Worm (Caenorhabditis elegans) whole organism, L4 larva: ENCODE results near the gene T28F3.11.

Experiments
- F10B5.3 ChIP-seq: sonication (generic microtip); optimal IDR thresholded peaks from 2 replicates; lab custom pipeline; 2016; ENCODE audit warnings: mild to moderate bottlenecking, missing genetic modification characterization, missing compliant biosample characterization
- F26F4.8 ChIP-seq: fragments of 200-800 bp; sonication (Bioruptor generic); conservative IDR thresholded peaks from 2 replicates; pipeline ENCODE4 v1.3.6; 2022; ENCODE audit warnings: missing genetic modification characterization, missing compliant biosample characterization
- T20F7.1 ChIP-seq: fragments of 200-800 bp; sonication (Bioruptor generic); optimal IDR thresholded peaks from 2 replicates; lab custom pipeline; 2018; ENCODE audit warnings: mild to moderate bottlenecking, missing genetic modification characterization, missing compliant biosample characterization
- T26A8.4 ChIP-seq: fragments of 200-800 bp; sonication (Bioruptor generic); IDR thresholded peaks from 2 replicates; pipeline ENCODE4 v1.3.6; 2022; ENCODE audit warnings: missing genetic modification characterization, missing compliant biosample characterization
- Y105C5A.15 ChIP-seq: fragments of 200-800 bp; sonication (Bioruptor generic); IDR thresholded peaks from 2 replicates; pipeline ENCODE4 v1.3.6; 2022; ENCODE audit warnings: missing genetic modification characterization, missing compliant biosample characterization
- Y48G9A.11 ChIP-seq: fragments of 200-800 bp; sonication (Bioruptor generic); IDR thresholded peaks from 2 replicates; pipeline ENCODE4 v1.3.6; 2022; ENCODE audit warnings: missing genetic modification reagents, missing genetic modification characterization, missing compliant biosample characterization
- Y5F2A.4 ChIP-seq: fragments of 200-800 bp; sonication (Bioruptor generic); optimal IDR thresholded peaks from 2 replicates; lab custom pipeline; 2018; ENCODE audit warnings: mild to moderate bottlenecking, missing genetic modification characterization, missing compliant biosample characterization
- Y75B8A.6 ChIP-seq: fragments of 200-800 bp; sonication (Bioruptor generic); IDR thresholded peaks from 2 replicates; pipeline ENCODE4 v1.3.6; 2022; ENCODE audit warnings: missing genetic modification reagents, missing genetic modification characterization, missing compliant biosample characterization
- ZK546.5 ChIP-seq, 2 experiments: sonication (generic microtip); optimal IDR thresholded peaks; 2 replicates each; lab custom pipeline; 2017; ENCODE audit warnings: missing biosample characterization in 2 of 2, missing genetic modification characterization in 2 of 2
- aha-1 ChIP-seq: fragments of 150-350 bp; peaks from one replicate; lab custom pipeline; 2014; ENCODE audit warnings: missing biosample characterization, missing genetic modification characterization
- aly-2 ChIP-seq: sonication (generic microtip); optimal IDR thresholded peaks from 2 replicates; lab custom pipeline; 2018; ENCODE audit warnings: missing biosample characterization, missing genetic modification characterization
- ceh-32 ChIP-seq: sonication (generic microtip); optimal IDR thresholded peaks from 2 replicates; lab custom pipeline; 2016; ENCODE audit warnings: mild to moderate bottlenecking, missing genetic modification characterization, missing compliant biosample characterization; ENCODE audit not compliant: poor library complexity
- ceh-62 ChIP-seq: sonication (generic microtip); optimal IDR thresholded peaks from 2 replicates; lab custom pipeline; 2017; ENCODE audit warnings: missing biosample characterization, missing genetic modification characterization
- daf-12 ChIP-seq: fragments of 150-350 bp; optimal IDR thresholded peaks from 2 replicates; lab custom pipeline; 2014; ENCODE audit warnings: missing biosample characterization, missing genetic modification reagents, missing genetic modification characterization
- daf-8 ChIP-seq: fragments of 200-800 bp; sonication (Bioruptor generic); IDR thresholded peaks from 2 replicates; pipeline ENCODE4 v1.3.6; 2022; ENCODE audit warnings: missing genetic modification characterization, missing compliant biosample characterization
- dmd-9 ChIP-seq: fragments of 200-800 bp; sonication (Bioruptor generic); IDR thresholded peaks from 2 replicates; pipeline ENCODE4 v1.3.6; 2022; ENCODE audit warnings: missing genetic modification reagents, missing genetic modification characterization, missing compliant biosample characterization
- dve-1 ChIP-seq: sonication (generic microtip); optimal IDR thresholded peaks from 2 replicates; lab custom pipeline; 2017; ENCODE audit warnings: antibody characterized with exemption, mild to moderate bottlenecking, missing genetic modification characterization, missing compliant biosample characterization; ENCODE audit not compliant: insufficient read depth
- egl-27 ChIP-seq: sonication (generic microtip); optimal IDR thresholded peaks from 3 replicates; lab custom pipeline; 2017; ENCODE audit warnings: missing biosample characterization, missing genetic modification reagents, missing genetic modification characterization
- egl-43 ChIP-seq: fragments of 200-800 bp; sonication (Bioruptor generic); IDR thresholded peaks from 2 replicates; pipeline ENCODE4 v1.3.6; 2022; ENCODE audit warnings: missing genetic modification reagents, missing genetic modification characterization, missing compliant biosample characterization
- fkh-10 ChIP-seq: fragments of 150-350 bp; optimal IDR thresholded peaks from 2 replicates; lab custom pipeline; 2014; ENCODE audit warnings: missing biosample characterization, missing genetic modification reagents, missing genetic modification characterization
- hif-1 ChIP-seq, 2 experiments: sonication (generic microtip); optimal IDR thresholded peaks; 2 replicates each; lab custom pipeline; 2016 to 2017; ENCODE audit warnings: missing compliant biosample characterization in 2 of 2, missing genetic modification characterization in 2 of 2, missing genetic modification reagents in 2 of 2, missing genotype in 2 of 2, mild to moderate bottlenecking in 1 of 2
- hmg-1.1 ChIP-seq: fragments of 200-800 bp; sonication (Bioruptor generic); IDR thresholded peaks from 2 replicates; pipeline ENCODE4 v1.3.6; 2022; ENCODE audit warnings: missing genetic modification reagents, missing genetic modification characterization, missing compliant biosample characterization
- lin-1 ChIP-seq: fragments of 200-800 bp; sonication (Bioruptor generic); IDR thresholded peaks from 2 replicates; pipeline ENCODE4 v1.3.6; 2022; ENCODE audit warnings: missing genetic modification reagents, missing genetic modification characterization, missing compliant biosample characterization
- lin-15B ChIP-seq: fragments of 150-350 bp; sonication (generic microtip); optimal IDR thresholded peaks from 3 replicates; lab custom pipeline; 2014; ENCODE audit warnings: missing biosample characterization, missing genetic modification characterization
- lin-38 ChIP-seq: fragments of 200-800 bp; sonication (Bioruptor generic); IDR thresholded peaks from 2 replicates; pipeline ENCODE4 v1.3.6; 2022; ENCODE audit warnings: missing genetic modification reagents, missing genetic modification characterization, missing compliant biosample characterization
- lir-3 ChIP-seq: sonication (generic microtip); optimal IDR thresholded peaks from 2 replicates; lab custom pipeline; 2016; ENCODE audit warnings: mild to moderate bottlenecking, missing genetic modification characterization, missing compliant biosample characterization
- lsy-2 ChIP-seq, 2 experiments: fragments of 150-350 bp in 1 of 2; sonication (generic microtip) in 1 of 2; optimal IDR thresholded peaks; 2 replicates each; lab custom pipeline; 2014 to 2017; ENCODE audit warnings: missing biosample characterization in 2 of 2, missing genetic modification characterization in 2 of 2
- madf-5 ChIP-seq, 2 experiments: fragments of 200-800 bp; sonication (Bioruptor generic); IDR thresholded peaks; 2 replicates each; pipeline ENCODE4 v1.3.6; 2022; ENCODE audit warnings: missing compliant biosample characterization in 2 of 2, missing genetic modification characterization in 2 of 2
- mep-1 ChIP-seq: fragments of 150-350 bp; sonication (generic microtip); optimal IDR thresholded peaks from 3 replicates; lab custom pipeline; 2014; ENCODE audit warnings: missing biosample characterization, missing genetic modification characterization
- mes-2 ChIP-seq: sonication (generic microtip); optimal IDR thresholded peaks from 2 replicates; lab custom pipeline; 2016; ENCODE audit warnings: missing genotype, mild to moderate bottlenecking, missing genetic modification characterization, missing compliant biosample characterization; ENCODE audit not compliant: poor library complexity, severe bottlenecking
- nhr-10 ChIP-seq: fragments of 150-350 bp; optimal IDR thresholded peaks from 2 replicates; lab custom pipeline; 2014; ENCODE audit warnings: missing biosample characterization, missing genetic modification characterization
- nhr-28 ChIP-seq: fragments of 150-350 bp; optimal IDR thresholded peaks from 2 replicates; lab custom pipeline; 2014; ENCODE audit warnings: missing biosample characterization, missing genetic modification characterization
- nhr-6 ChIP-seq: fragments of 150-350 bp; optimal IDR thresholded peaks from 2 replicates; lab custom pipeline; 2014; ENCODE audit warnings: missing biosample characterization, missing genetic modification characterization
- nhr-76 ChIP-seq: fragments of 150-350 bp; optimal IDR thresholded peaks from 2 replicates; lab custom pipeline; 2014; ENCODE audit warnings: missing biosample characterization, missing genetic modification characterization
- pha-4 ChIP-seq, 2 experiments: fragments of 150-350 bp in 1 of 2; fragments of 200-800 bp in 1 of 2; sonication (Bioruptor generic) in 1 of 2; IDR thresholded peaks in 1 of 2; optimal IDR thresholded peaks in 1 of 2; 2 replicates each; pipeline versions ENCODE4 v1.3.6 to Lab custom; 2014 to 2022; ENCODE audit warnings: missing genetic modification characterization in 2 of 2, missing genetic modification reagents in 2 of 2, missing biosample characterization in 1 of 2, missing compliant biosample characterization in 1 of 2
- rbr-2 ChIP-seq: sonication (generic microtip); optimal IDR thresholded peaks from 2 replicates; lab custom pipeline; 2016; ENCODE audit warnings: missing genotype, missing genetic modification characterization, missing compliant biosample characterization
- saeg-2 ChIP-seq: fragments of 200-800 bp; sonication (Bioruptor generic); IDR thresholded peaks from 2 replicates; pipeline ENCODE4 v1.3.6; 2022; ENCODE audit warnings: missing genetic modification reagents, missing genetic modification characterization, missing compliant biosample characterization
- sdz-12 ChIP-seq: fragments of 200-800 bp; sonication (Bioruptor generic); optimal IDR thresholded peaks from 2 replicates; lab custom pipeline; 2018; ENCODE audit warnings: mild to moderate bottlenecking, missing genetic modification characterization, missing compliant biosample characterization
- tag-97 ChIP-seq: fragments of 200-800 bp; sonication (Bioruptor generic); IDR thresholded peaks from 2 replicates; pipeline ENCODE4 v1.3.6; 2022; ENCODE audit warnings: missing genetic modification characterization, missing compliant biosample characterization
- unc-39 ChIP-seq: sonication (generic microtip); optimal IDR thresholded peaks from 2 replicates; lab custom pipeline; 2017; ENCODE audit warnings: missing biosample characterization, missing genetic modification characterization
- unc-62 ChIP-seq, 3 experiments: fragments of 150-350 bp in 1 of 3; sonication (generic microtip); optimal IDR thresholded peaks in 2 of 3; peaks in 1 of 3; 1 replicate in 1 of 3; 2 replicates in 2 of 3; lab custom pipeline; 2014 to 2017; ENCODE audit warnings: missing biosample characterization in 3 of 3, missing genetic modification characterization in 3 of 3, missing genetic modification reagents in 3 of 3, missing genotype in 1 of 3
- vab-7 ChIP-seq: fragments of 200-800 bp; sonication (Bioruptor generic); IDR thresholded peaks from 2 replicates; pipeline ENCODE4 v1.3.6; 2022; ENCODE audit warnings: missing genetic modification reagents, missing genetic modification characterization, missing compliant biosample characterization
- zag-1 ChIP-seq: fragments of 150-350 bp; optimal IDR thresholded peaks from 2 replicates; lab custom pipeline; 2014; ENCODE audit warnings: missing biosample characterization, missing genetic modification characterization
- zip-2 ChIP-seq: fragments of 150-350 bp; optimal IDR thresholded peaks from 2 replicates; lab custom pipeline; 2014; ENCODE audit warnings: missing biosample characterization, missing genetic modification characterization

Gene T28F3.11

ce11 chrIV:17338920-17339510 lies 47.5 kb upstream of the T28F3.11 start, which contains the start of gene C49C3.10 (continued):
- TF ChIP-seq hif-1 (tag; optimal IDR thresholded peaks at IDR 0.05; lab: Kevin White, UChicago), result no peak
- no peak for TF ChIP-seq daf-8 (GFP tag; lab: Robert Waterston, UW)
- TF ChIP-seq T26A8.4 (GFP tag; lab: Robert Waterston, UW), result no peak
- TF ChIP-seq F26F4.8 (GFP tag; lab: Robert Waterston, UW), result no peak
- TF ChIP-seq nhr-10, result no peak

- peak; percentile 27 for TF ChIP-seq mes-2 (tag; lab: Kevin White, UChicago)
- no peak for TF ChIP-seq ZK546.5 (tag; optimal IDR thresholded peaks at IDR 0.05; lab: Kevin White, UChicago)
- TF ChIP-seq lsy-2 (tag; optimal IDR thresholded peaks at IDR 0.05; lab: Kevin White, UChicago), result peak in 1 of 2 experiments; percentile 51
- TF ChIP-seq Y105C5A.15 (GFP tag; lab: Robert Waterston, UW), result no peak
- TF ChIP-seq ceh-62 (tag; lab: Kevin White, UChicago), result no peak
- peak; percentile 79 for TF ChIP-seq aha-1
- no peak for TF ChIP-seq madf-5 (GFP tag; IDR thresholded peaks at IDR 0.05; lab: Robert Waterston, UW)
- TF ChIP-seq nhr-76, result no peak
- peak; percentile 40 for TF ChIP-seq lin-38 (GFP tag; lab: Robert Waterston, UW)
- no peak for TF ChIP-seq dmd-9 (GFP tag; lab: Robert Waterston, UW)
- no peak for TF ChIP-seq pha-4 (GFP tag; IDR thresholded peaks at IDR 0.05; lab: Robert Waterston, UW)
- no peak for TF ChIP-seq pha-4 (tag; optimal IDR thresholded peaks at IDR 0.05; lab: Kevin White, UChicago)
- no peak for TF ChIP-seq vab-7
Measured at ce11 chrIV:17335031-17335430, 43.6 kb upstream of the T28F3.11 start, which contains the start of gene C49C3.8. C49C3.8 (plus strand) TSS chrIV:17335203.

ce11 chrIV:17333542-17334281 lies 42.2 kb upstream of the T28F3.11 start, which contains the start of gene C49C3.15:
C49C3.15 (plus strand) TSS chrIV:17334231.
- TF ChIP-seq Y5F2A.4 (GFP tag; lab: Kevin White, UChicago), result no peak
- no peak for TF ChIP-seq T20F7.1 (GFP tag; lab: Kevin White, UChicago)
- no peak for TF ChIP-seq ZK546.5 (tag; optimal IDR thresholded peaks at IDR 0.05; lab: Kevin White, UChicago)
- no peak for TF ChIP-seq lir-3 (tag; lab: Kevin White, UChicago)
- TF ChIP-seq lin-38 (GFP tag; lab: Robert Waterston, UW), result peak; percentile 48; the same call in 1 of the 2 replicates
- peak in 1 of 2 experiments; percentile 54 for TF ChIP-seq lsy-2 (tag; optimal IDR thresholded peaks at IDR 0.05; lab: Kevin White, UChicago)
- no peak for TF ChIP-seq ceh-32 (tag; lab: Kevin White, UChicago)
- TF ChIP-seq egl-43, result no peak
- TF ChIP-seq unc-39, result no peak
- no peak for TF ChIP-seq egl-27 (tag; lab: Kevin White, UChicago)
- TF ChIP-seq mes-2 (tag; lab: Kevin White, UChicago), result peak; percentile 47
- TF ChIP-seq tag-97, result no peak
- no peak for TF ChIP-seq saeg-2 (GFP tag; lab: Robert Waterston, UW)
- no peak for TF ChIP-seq lin-1 (GFP tag; lab: Robert Waterston, UW)
- peak in 1 of 2 experiments; percentile 80 for TF ChIP-seq unc-62 (GFP tag; optimal IDR thresholded peaks at IDR 0.05 in 1 of 2; lab: Kevin White, UChicago)
- no peak for TF ChIP-seq unc-62 (tag; optimal IDR thresholded peaks at IDR 0.05; lab: Kevin White, UChicago)
- TF ChIP-seq F10B5.3 (tag; lab: Kevin White, UChicago), result no peak
- no peak for TF ChIP-seq sdz-12 (GFP tag; lab: Kevin White, UChicago)
- TF ChIP-seq dve-1 (tag; lab: Kevin White, UChicago), result peak; percentile 45
- TF ChIP-seq zip-2 (tag; lab: Kevin White, UChicago), result no peak
- TF ChIP-seq lin-15B (tag; lab: Kevin White, UChicago), result no peak
- TF ChIP-seq zag-1 (tag; lab: Kevin White, UChicago), result no peak
- TF ChIP-seq hmg-1.1 (GFP tag; lab: Robert Waterston, UW), result 0 out of 2 replicates have a peak, but pooled peaks have one; percentile 8
- TF ChIP-seq daf-12 (tag; lab: Kevin White, UChicago), result no peak
- no peak for TF ChIP-seq fkh-10 (GFP tag; lab: Kevin White, UChicago)
- TF ChIP-seq dmd-9 (GFP tag; lab: Robert Waterston, UW), result no peak
- no peak for TF ChIP-seq nhr-6
- no peak for TF ChIP-seq aly-2
- no peak for TF ChIP-seq Y48G9A.11 (GFP tag; lab: Robert Waterston, UW)
- peak; percentile 10 for TF ChIP-seq rbr-2
- no peak for TF ChIP-seq Y75B8A.6 (GFP tag; lab: Robert Waterston, UW)
- TF ChIP-seq nhr-28 (tag; lab: Kevin White, UChicago), result peak; percentile 21
- peak; percentile 42 for TF ChIP-seq mep-1 (tag; lab: Kevin White, UChicago)
